Worm (Caenorhabditis elegans): ENCODE data around the gene cku-70.
A peak's percentile ranks its signal among the peaks of the same experiment; 100 is the strongest.
"Not testable (repeated sequence)": the region's sequence is repeated elsewhere in the genome, so short reads cannot be mapped to it uniquely, and the experiment has no call there.

The cku-70 gene

DNA sequence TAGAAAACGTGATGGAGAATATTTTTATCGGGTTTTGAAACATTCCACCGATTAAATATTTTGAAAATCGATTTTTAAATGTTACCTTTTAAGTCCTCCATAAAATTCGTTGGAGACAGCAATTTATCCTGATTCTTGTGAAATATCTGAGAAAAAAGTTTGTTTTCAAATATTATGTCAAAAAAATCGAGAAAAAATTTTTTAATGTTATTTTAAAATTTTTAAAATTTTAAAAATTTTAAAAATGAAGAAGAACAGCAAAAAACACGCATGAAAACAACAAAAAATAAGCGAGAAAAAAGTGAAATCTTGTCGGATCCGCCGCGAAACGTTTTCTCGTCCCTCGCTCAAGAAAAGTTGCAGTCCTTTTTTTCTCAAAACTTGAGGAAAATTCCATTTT lies 27.1 kb upstream of the cku-70 start, which contains the start of gene Y48A6C.8:
Y48A6C.8 (minus strand) TSS at position 101 of the 400 bp plus-strand sequence.
- TF ChIP-seq hlh-1 (tag; optimal IDR thresholded peaks at IDR 0.05) (no peak), M03D4.4 (tag; optimal IDR thresholded peaks at IDR 0.05) (no peak), ham-2 (GFP tag; optimal IDR thresholded peaks at IDR 0.05) (no peak), unc-62 (GFP tag; optimal IDR thresholded peaks at IDR 0.05) (no peak), lin-13 (tag; optimal IDR thresholded peaks at IDR 0.05) (no peak), snpc-4 (tag; optimal IDR thresholded peaks at IDR 0.05) (no peak), elt-3 (tag; optimal IDR thresholded peaks at IDR 0.05) (no peak), zip-8 (tag; optimal IDR thresholded peaks at IDR 0.05) (no peak), unc-120 (tag; optimal IDR thresholded peaks at IDR 0.05; ENCODE audit: poor library complexity, severe bottlenecking) (no peak), nhr-76 (tag; optimal IDR thresholded peaks at IDR 0.05) (no peak)

- TF ChIP-seq ces-1 (GFP tag; optimal IDR thresholded peaks at IDR 0.05) = peak; percentile 42
- no peak for TF ChIP-seq drap-1 (GFP tag; optimal IDR thresholded peaks at IDR 0.05)
- TF ChIP-seq cnd-1 (tag; optimal IDR thresholded peaks at IDR 0.05) = no peak
- TF ChIP-seq unc-62 (GFP tag; optimal IDR thresholded peaks at IDR 0.05) = no peak
These were observed 25.3 kb upstream of the cku-70 start for ce11 chrIII:11129363-11129762.

DNA sequence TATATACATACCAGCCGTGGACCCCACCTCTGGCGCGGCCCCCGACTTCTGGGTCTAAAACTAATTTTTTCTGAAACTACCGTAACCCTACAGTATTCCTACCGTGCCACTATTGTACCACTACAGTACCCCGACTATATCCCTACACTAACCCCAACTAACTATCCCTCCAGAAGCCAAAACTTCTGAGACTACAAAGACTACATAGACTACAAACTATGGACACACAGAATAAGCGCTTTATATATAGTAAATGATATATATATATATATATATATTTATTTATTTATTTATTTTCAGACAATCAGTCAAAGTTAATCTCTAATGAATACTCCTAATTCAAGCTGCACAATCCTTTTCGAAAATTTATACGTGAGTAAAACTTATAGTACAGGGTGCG lies 23.2 kb upstream of the cku-70 start, which contains the start of gene pha-1:
pha-1 (plus strand) TSS at position 301 of the 400 bp plus-strand sequence.
- TF ChIP-seq mab-5, ztf-11, pha-4 (tag; optimal IDR thresholded peaks at IDR 0.05): not testable (repeated sequence)

DNA sequence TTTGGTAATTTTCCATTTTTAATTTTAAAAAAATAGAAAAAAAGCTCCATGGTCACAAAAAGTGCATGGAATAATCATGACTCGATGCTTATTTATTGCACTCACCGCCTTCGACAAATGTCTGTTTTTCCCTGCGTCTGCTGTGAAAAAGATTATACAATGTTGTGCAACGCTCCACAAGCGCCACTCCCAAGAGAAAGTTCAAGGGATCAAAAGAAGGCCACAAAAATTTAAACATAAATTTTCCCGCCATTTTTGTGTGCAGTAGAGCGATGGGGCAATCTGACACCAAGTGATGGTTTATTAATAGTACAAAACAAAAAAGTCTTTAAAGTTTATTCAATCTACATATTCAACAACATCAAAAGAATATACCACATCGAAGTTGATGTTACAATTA lies 15.7 kb upstream of the cku-70 start, which contains the start of gene fbxa-128:
fbxa-128 (minus strand) TSS at position 192 of the 400 bp plus-strand sequence.
- TF ChIP-seq ceh-43 (GFP tag; optimal IDR thresholded peaks at IDR 0.05) = no peak
- no peak for TF ChIP-seq elt-1 (tag; optimal IDR thresholded peaks at IDR 0.05; ENCODE audit: borderline replicate concordance, insufficient read depth)
- no peak for TF ChIP-seq bed-3 (GFP tag; optimal IDR thresholded peaks at IDR 0.05)
- TF ChIP-seq mab-5 (tag; optimal IDR thresholded peaks at IDR 0.05) = no peak
- TF ChIP-seq mep-1 (tag; optimal IDR thresholded peaks at IDR 0.05) = no peak
- no peak for TF ChIP-seq hlh-1 (tag; optimal IDR thresholded peaks at IDR 0.05)
- TF ChIP-seq lin-32 (GFP tag; optimal IDR thresholded peaks at IDR 0.05) = no peak
- TF ChIP-seq blmp-1 (tag; optimal IDR thresholded peaks at IDR 0.05) = no peak
- TF ChIP-seq zip-8 (tag; optimal IDR thresholded peaks at IDR 0.05) = no peak
- TF ChIP-seq unc-39 (tag; optimal IDR thresholded peaks at IDR 0.05) = no peak
- TF ChIP-seq cnd-1 (tag; optimal IDR thresholded peaks at IDR 0.05) = no peak
- TF ChIP-seq elt-3 (tag; optimal IDR thresholded peaks at IDR 0.05) = no peak
- no peak for TF ChIP-seq nhr-28 (tag; optimal IDR thresholded peaks at IDR 0.05)
- TF ChIP-seq M03D4.4 (tag; optimal IDR thresholded peaks at IDR 0.05) = no peak
- no peak for TF ChIP-seq lin-13 (tag; optimal IDR thresholded peaks at IDR 0.05)

DNA sequence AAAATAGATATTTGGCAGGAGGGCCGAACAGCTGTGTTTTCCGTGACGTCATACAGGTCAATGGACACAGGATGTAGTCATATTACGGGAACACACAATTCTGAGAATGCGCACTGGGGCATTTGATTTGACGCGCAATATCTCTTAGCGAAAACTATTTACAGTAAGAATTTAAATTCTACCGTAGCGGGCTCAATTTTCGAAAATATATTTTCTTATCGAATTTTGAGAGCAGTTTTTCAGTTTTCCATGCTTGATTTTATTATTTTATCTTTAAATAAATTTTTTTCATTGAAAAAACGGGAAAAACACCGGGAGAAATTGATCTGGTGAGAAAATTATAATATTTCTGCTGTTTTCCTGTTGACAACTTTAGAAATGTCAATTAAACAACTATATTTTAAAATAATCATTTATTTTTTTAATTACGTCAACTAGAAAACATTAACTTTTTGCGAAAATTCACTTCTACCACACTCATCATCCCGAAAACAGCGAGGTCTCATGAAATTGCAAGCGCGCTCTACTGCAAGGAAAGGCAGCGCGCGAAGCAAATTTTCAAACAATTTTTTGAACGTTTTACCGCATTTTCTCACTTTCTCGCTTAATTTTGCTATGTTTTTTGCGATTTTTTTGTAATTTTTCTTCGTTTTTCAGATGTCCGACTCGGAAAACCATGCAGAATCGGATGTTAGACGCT lies 12.7 kb upstream of the cku-70 start, which contains the start of the genes Y47D3A.1 and pola-1:
Y47D3A.1 (minus strand) TSS at position 51 of the 700 bp plus-strand sequence.
pola-1 (plus strand) TSS at position 658 of the 700 bp plus-strand sequence.
- no peak for TF ChIP-seq mab-5 (tag; optimal IDR thresholded peaks at IDR 0.05)
- no peak for TF ChIP-seq snpc-4 (tag; optimal IDR thresholded peaks at IDR 0.05)
- peak; percentile 56 for TF ChIP-seq ceh-83 (GFP tag; optimal IDR thresholded peaks at IDR 0.05)
- TF ChIP-seq ham-2 (GFP tag; optimal IDR thresholded peaks at IDR 0.05) = no peak
- TF ChIP-seq ces-1 (GFP tag; optimal IDR thresholded peaks at IDR 0.05) = peak; percentile 60
- peak; percentile 36 for TF ChIP-seq hlh-1 (tag; optimal IDR thresholded peaks at IDR 0.05)
- peak; percentile 84 for TF ChIP-seq lin-13 (tag; optimal IDR thresholded peaks at IDR 0.05)
- TF ChIP-seq pha-4 (tag; optimal IDR thresholded peaks at IDR 0.05) = peak; percentile 15
- no peak for TF ChIP-seq nhr-76 (tag; optimal IDR thresholded peaks at IDR 0.05)
- TF ChIP-seq M03D4.4 (tag; optimal IDR thresholded peaks at IDR 0.05) = peak; percentile 42
- TF ChIP-seq unc-62 (GFP tag; optimal IDR thresholded peaks at IDR 0.05) = no peak
- TF ChIP-seq ceh-39 (tag; optimal IDR thresholded peaks at IDR 0.05) = peak; percentile 63
- peak; percentile 33 for TF ChIP-seq cnd-1 (tag; optimal IDR thresholded peaks at IDR 0.05)
- TF ChIP-seq ztf-11 (tag; optimal IDR thresholded peaks at IDR 0.05) = no peak
- TF ChIP-seq unc-120 (tag; optimal IDR thresholded peaks at IDR 0.05; ENCODE audit: poor library complexity, severe bottlenecking) = peak; percentile 5
- no peak for TF ChIP-seq nhr-28 (tag; optimal IDR thresholded peaks at IDR 0.05)
- no peak for TF ChIP-seq blmp-1 (tag; optimal IDR thresholded peaks at IDR 0.05)
- no peak for TF ChIP-seq sem-2 (GFP tag; optimal IDR thresholded peaks at IDR 0.05)
- TF ChIP-seq mep-1 (tag; optimal IDR thresholded peaks at IDR 0.05) = peak; percentile 81
- TF ChIP-seq bed-3 (GFP tag; optimal IDR thresholded peaks at IDR 0.05) = peak; percentile 9
- TF ChIP-seq tbx-8 (GFP tag; optimal IDR thresholded peaks at IDR 0.05) = no peak
- TF ChIP-seq drap-1 (GFP tag; optimal IDR thresholded peaks at IDR 0.05) = peak; percentile 10
- TF ChIP-seq nhr-237 (tag; optimal IDR thresholded peaks at IDR 0.05) = peak; percentile 40
- TF ChIP-seq unc-39 (tag; optimal IDR thresholded peaks at IDR 0.05) = no peak
- peak; percentile 21 for TF ChIP-seq ceh-43 (GFP tag; optimal IDR thresholded peaks at IDR 0.05)
- TF ChIP-seq elt-3 (tag; optimal IDR thresholded peaks at IDR 0.05) = no peak
- no peak for TF ChIP-seq mls-2 (tag; optimal IDR thresholded peaks at IDR 0.05)
- no peak for TF ChIP-seq flh-1 (GFP tag; optimal IDR thresholded peaks at IDR 0.05)
- TF ChIP-seq zip-8 (tag; optimal IDR thresholded peaks at IDR 0.05) = peak; percentile 44
- TF ChIP-seq nhr-12 (tag; optimal IDR thresholded peaks at IDR 0.05) = no peak
- no peak for TF ChIP-seq elt-1 (tag; optimal IDR thresholded peaks at IDR 0.05; ENCODE audit: borderline replicate concordance, insufficient read depth)
- peak; percentile 43 for TF ChIP-seq lin-32 (GFP tag; optimal IDR thresholded peaks at IDR 0.05)
- TF ChIP-seq sptf-1 (tag; optimal IDR thresholded peaks at IDR 0.05) = peak; percentile 76
- TF ChIP-seq lsy-2 (tag; optimal IDR thresholded peaks at IDR 0.05) = peak; percentile 63
- TF ChIP-seq nhr-2 (tag; optimal IDR thresholded peaks at IDR 0.05) = no peak

Data from whole organism, mixed stage, embryonic.